Worm (Caenorhabditis elegans) whole organism, early embryonic: ENCODE measurements around the gene rbm-39.

ENCODE experiments used
- B0310.2 ChIP-seq: sonication (generic microtip); optimal IDR thresholded peaks from 2 replicates; lab custom pipeline; 2016; ENCODE audit warnings: mild to moderate bottlenecking, missing genetic modification characterization, missing compliant biosample characterization
- F13C5.2 ChIP-seq: sonication (generic microtip); optimal IDR thresholded peaks from 2 replicates; lab custom pipeline; 2017; ENCODE audit warnings: mild to moderate bottlenecking, missing genetic modification characterization, inconsistent platforms, missing compliant biosample characterization
- aly-1 ChIP-seq: sonication (generic microtip); optimal IDR thresholded peaks from 2 replicates; lab custom pipeline; 2016; ENCODE audit warnings: missing genetic modification characterization, missing compliant biosample characterization
- ama-1 ChIP-seq: fragments of 150-350 bp; optimal IDR thresholded peaks from 2 replicates; lab custom pipeline; 2014
- ceh-13 ChIP-seq: fragments of 200-800 bp; sonication (Bioruptor generic); optimal IDR thresholded peaks from 2 replicates; lab custom pipeline; 2018; ENCODE audit warnings: mild to moderate bottlenecking, missing genetic modification characterization, missing compliant biosample characterization
- ceh-36 ChIP-seq: sonication (generic microtip); optimal IDR thresholded peaks from 2 replicates; lab custom pipeline; 2016; ENCODE audit warnings: missing genetic modification characterization, inconsistent platforms, missing compliant biosample characterization
- ets-7 ChIP-seq: sonication (generic microtip); optimal IDR thresholded peaks from 2 replicates; lab custom pipeline; 2016; ENCODE audit warnings: missing genotype, missing genetic modification characterization, missing compliant biosample characterization
- flt-1 ChIP-seq: fragments of 200-800 bp; sonication (Bioruptor generic); IDR thresholded peaks from 2 replicates; pipeline ENCODE4 v1.3.6; 2022; ENCODE audit warnings: missing genetic modification characterization, missing compliant biosample characterization
- hmbx-1 ChIP-seq: sonication (generic microtip); optimal IDR thresholded peaks from 2 replicates; lab custom pipeline; 2016; ENCODE audit warnings: mild to moderate bottlenecking, missing genetic modification characterization, missing compliant biosample characterization
- hmg-4 ChIP-seq: fragments of 200-800 bp; sonication (Bioruptor generic); optimal IDR thresholded peaks from 2 replicates; lab custom pipeline; 2018; ENCODE audit warnings: mild to moderate bottlenecking, missing genetic modification characterization, missing compliant biosample characterization
- hnd-1 ChIP-seq: sonication (generic microtip); optimal IDR thresholded peaks from 2 replicates; lab custom pipeline; 2016; ENCODE audit warnings: missing genetic modification characterization, missing compliant biosample characterization
- pes-1 ChIP-seq: fragments of 200-800 bp; sonication (Bioruptor generic); IDR thresholded peaks from 2 replicates; pipeline ENCODE4 v1.3.6; 2022; ENCODE audit warnings: missing genetic modification reagents, missing genetic modification characterization, missing compliant biosample characterization
- scrt-1 ChIP-seq: fragments of 200-800 bp; sonication (Bioruptor generic); IDR thresholded peaks from 2 replicates; pipeline ENCODE4 v1.3.6; 2022; ENCODE audit warnings: missing genetic modification characterization, missing compliant biosample characterization
- sea-1 ChIP-seq: fragments of 200-800 bp; sonication (Bioruptor generic); conservative IDR thresholded peaks from 2 replicates; pipeline ENCODE4 v1.3.6; 2022; ENCODE audit warnings: missing genetic modification characterization, missing compliant biosample characterization
- tbx-11 ChIP-seq: fragments of 200-800 bp; sonication (Bioruptor generic); IDR thresholded peaks from 2 replicates; pipeline ENCODE4 v1.3.6; 2022; ENCODE audit warnings: missing genetic modification characterization, missing compliant biosample characterization
- tbx-37 ChIP-seq: fragments of 200-800 bp; sonication (Bioruptor generic); conservative IDR thresholded peaks from 2 replicates; pipeline ENCODE4 v1.3.6; 2022; ENCODE audit warnings: missing genetic modification reagents, missing genetic modification characterization, missing compliant biosample characterization
- tra-4 ChIP-seq: sonication (generic microtip); optimal IDR thresholded peaks from 2 replicates; lab custom pipeline; 2017; ENCODE audit warnings: missing genetic modification characterization, missing compliant biosample characterization

Gene rbm-39

ce11 chrIV:1010212-1010611 is 2.2 kb upstream of the rbm-39 start, which contains the start of gene atg-3:
Gene atg-3, plus strand, starts transcription at chrIV:1010512.
- TF ChIP-seq pes-1 (GFP tag; lab: Robert Waterston, UW), result no peak
- TF ChIP-seq scrt-1 (GFP tag; lab: Robert Waterston, UW), result no peak
- TF ChIP-seq hmg-4 (GFP tag; lab: Kevin White, UChicago), result no peak
- TF ChIP-seq tbx-37, result no peak
- no peak for TF ChIP-seq ama-1 (lab: Kevin White, UChicago)
- TF ChIP-seq tra-4 (tag; lab: Kevin White, UChicago), result no peak

DNA sequence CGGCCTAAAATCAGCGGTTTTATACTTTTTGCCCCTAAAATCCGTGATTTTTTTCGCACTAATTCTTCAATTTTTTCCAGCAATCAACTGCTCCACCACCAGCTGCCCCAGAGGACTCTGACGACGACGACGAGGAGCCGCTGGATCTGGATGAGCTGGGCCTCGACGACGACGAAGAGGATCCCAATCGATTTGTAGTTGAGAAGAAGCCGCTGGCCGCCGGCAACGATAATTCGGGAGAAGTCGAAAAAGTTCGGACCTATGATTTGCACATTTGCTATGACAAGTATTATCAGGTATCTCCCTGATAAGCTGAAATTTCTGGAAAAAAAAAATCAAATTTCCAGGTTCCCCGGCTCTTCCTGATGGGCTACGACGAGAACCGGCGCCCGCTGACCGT is 648 bp upstream of the rbm-39 start:
- TF ChIP-seq tra-4 (tag; lab: Kevin White, UChicago) (no peak), tbx-37 (no peak), aly-1 (tag; lab: Kevin White, UChicago) (no peak), B0310.2 (tag; lab: Kevin White, UChicago) (no peak), ceh-13 (no peak), pes-1 (GFP tag; lab: Robert Waterston, UW) (no peak), ets-7 (tag; lab: Kevin White, UChicago) (no peak), hnd-1 (tag; lab: Kevin White, UChicago) (no peak), sea-1 (GFP tag; lab: Robert Waterston, UW) (no peak), scrt-1 (GFP tag; lab: Robert Waterston, UW) (no peak), F13C5.2 (tag; lab: Kevin White, UChicago) (no peak), ama-1 (lab: Kevin White, UChicago) (no peak), flt-1 (GFP tag; lab: Robert Waterston, UW) (no peak), hmbx-1 (tag; lab: Kevin White, UChicago) (no peak), hmg-4 (GFP tag; lab: Kevin White, UChicago) (no peak), tbx-11 (no peak), ceh-36 (tag; lab: Kevin White, UChicago) (no peak)

DNA sequence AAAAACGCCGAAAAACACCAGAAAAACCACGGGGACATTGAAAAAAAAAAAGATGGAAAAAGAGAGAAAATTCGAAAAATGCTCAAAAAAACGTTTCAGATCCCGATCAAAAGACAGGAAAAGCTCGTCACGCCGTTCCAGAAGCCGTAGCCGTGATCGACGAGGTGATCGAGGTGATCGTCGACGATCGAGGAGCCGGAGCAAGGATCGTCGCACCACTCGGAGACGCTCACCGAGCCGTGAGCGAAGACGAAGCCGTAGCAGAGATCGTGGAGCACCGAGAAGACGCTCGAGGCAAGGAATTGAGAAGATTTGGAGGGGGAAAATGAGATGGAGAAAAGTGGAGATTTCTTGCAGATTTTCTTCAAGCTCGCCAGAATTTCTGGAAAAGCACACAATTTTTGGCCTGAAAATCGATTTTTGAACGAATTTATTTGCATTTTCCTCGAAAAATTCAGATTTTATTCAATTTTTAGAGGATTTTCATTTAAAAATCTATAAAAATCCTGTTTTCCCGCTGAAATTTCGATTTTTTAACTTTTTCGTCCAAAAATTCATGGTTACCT is 892 bp downstream of the rbm-39 start:
- TF ChIP-seq scrt-1 (GFP tag; lab: Robert Waterston, UW) (no peak), F13C5.2 (tag; lab: Kevin White, UChicago) (no peak), flt-1 (GFP tag; lab: Robert Waterston, UW) (no peak), tbx-37 (no peak), ama-1 (lab: Kevin White, UChicago) (no peak), ets-7 (tag; lab: Kevin White, UChicago) (no peak), hmg-4 (GFP tag; lab: Kevin White, UChicago) (no peak), ceh-36 (tag; lab: Kevin White, UChicago) (no peak), aly-1 (tag; lab: Kevin White, UChicago) (no peak), sea-1 (GFP tag; lab: Robert Waterston, UW) (no peak), hmbx-1 (tag; lab: Kevin White, UChicago) (no peak), tra-4 (tag; lab: Kevin White, UChicago) (no peak), ceh-13 (no peak), B0310.2 (tag; lab: Kevin White, UChicago) (no peak), hnd-1 (tag; lab: Kevin White, UChicago) (no peak), tbx-11 (no peak)

ce11 chrIV:1015430-1015829 is 3.0 kb downstream of the rbm-39 start:
- no peak for TF ChIP-seq tbx-37
- no peak for TF ChIP-seq hmg-4 (GFP tag; lab: Kevin White, UChicago)
- TF ChIP-seq F13C5.2 (tag; lab: Kevin White, UChicago), result no peak
- TF ChIP-seq B0310.2 (tag; lab: Kevin White, UChicago), result no peak
- no peak for TF ChIP-seq scrt-1 (GFP tag; lab: Robert Waterston, UW)
- TF ChIP-seq tbx-11, result no peak

DNA sequence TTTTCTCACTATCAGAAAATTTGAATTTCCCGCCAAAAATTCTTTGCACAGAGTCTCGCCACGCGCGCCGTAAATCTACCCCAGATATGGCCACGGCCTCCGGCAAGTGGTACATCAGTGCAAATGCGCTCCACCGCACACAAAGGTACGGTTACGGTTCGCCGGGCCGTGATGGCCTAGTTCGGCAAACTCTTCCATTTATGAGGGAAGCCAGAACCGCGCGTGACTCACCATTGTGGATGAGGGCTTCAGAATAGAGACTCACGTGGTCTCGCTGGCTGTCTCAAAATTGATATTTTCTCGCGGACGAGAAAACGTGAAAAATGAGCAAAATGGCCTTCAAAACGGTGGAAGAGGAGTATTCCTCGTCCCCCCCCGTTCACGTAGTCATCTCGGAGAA is 7.4 kb downstream of the rbm-39 start:
- TF ChIP-seq hmg-4 (GFP tag; lab: Kevin White, UChicago), result no peak
- 0 out of 2 replicates have a peak, but pooled peaks have one; percentile 29 for TF ChIP-seq tbx-11
- TF ChIP-seq pes-1 (GFP tag; lab: Robert Waterston, UW), result peak; percentile 7
- peak; percentile 34 for TF ChIP-seq aly-1 (tag; lab: Kevin White, UChicago)

ce11 chrIV:1029939-1030338 is 17.5 kb downstream of the rbm-39 start, which contains the start of gene abhd-14:
Gene abhd-14, minus strand, starts transcription at chrIV:1030039.
- TF ChIP-seq ama-1 (lab: Kevin White, UChicago) (no peak), pes-1 (GFP tag; lab: Robert Waterston, UW) (no peak), hmbx-1 (tag; lab: Kevin White, UChicago) (no peak), tra-4 (tag; lab: Kevin White, UChicago) (no peak), hnd-1 (tag; lab: Kevin White, UChicago) (no peak), ceh-36 (tag; lab: Kevin White, UChicago) (no peak)

ce11 chrIV:1035108-1035507 is 22.7 kb downstream of the rbm-39 start:
- TF ChIP-seq tbx-37, result no peak
- no peak for TF ChIP-seq pes-1 (GFP tag; lab: Robert Waterston, UW)
- TF ChIP-seq hmbx-1 (tag; lab: Kevin White, UChicago), result no peak
- TF ChIP-seq tbx-11, result no peak
- TF ChIP-seq tra-4 (tag; lab: Kevin White, UChicago), result no peak
- no peak for TF ChIP-seq ceh-36 (tag; lab: Kevin White, UChicago)
- no peak for TF ChIP-seq scrt-1 (GFP tag; lab: Robert Waterston, UW)
- TF ChIP-seq ama-1 (lab: Kevin White, UChicago), result no peak
- TF ChIP-seq B0310.2 (tag; lab: Kevin White, UChicago), result no peak
- TF ChIP-seq ets-7 (tag; lab: Kevin White, UChicago), result no peak
- no peak for TF ChIP-seq flt-1 (GFP tag; lab: Robert Waterston, UW)

DNA sequence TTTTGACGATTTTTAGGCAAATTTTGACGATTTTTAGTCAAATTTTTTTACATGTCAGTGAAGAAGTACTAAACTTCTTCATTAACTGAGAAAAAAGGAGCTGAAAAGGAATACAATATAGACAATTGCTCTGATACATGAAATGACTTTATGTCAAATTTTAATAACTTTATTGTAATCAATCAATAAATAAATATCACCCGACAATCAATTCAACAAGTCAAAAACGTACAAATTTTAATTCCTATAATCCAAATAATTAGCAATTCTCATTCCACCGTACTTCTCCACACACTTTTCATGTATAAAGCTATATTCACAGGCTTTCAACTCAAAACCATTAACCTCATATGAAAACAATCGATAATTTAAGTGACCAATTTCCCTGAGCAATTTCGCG is 26.1 kb downstream of the rbm-39 start:
- TF ChIP-seq flt-1 (GFP tag; lab: Robert Waterston, UW), result no peak
- no peak for TF ChIP-seq hmbx-1 (tag; lab: Kevin White, UChicago)
- no peak for TF ChIP-seq tra-4 (tag; lab: Kevin White, UChicago)
- no peak for TF ChIP-seq aly-1 (tag; lab: Kevin White, UChicago)
- no peak for TF ChIP-seq ets-7 (tag; lab: Kevin White, UChicago)
- no peak for TF ChIP-seq pes-1 (GFP tag; lab: Robert Waterston, UW)
